Worm (Caenorhabditis elegans) whole organism, L4 larva: ENCODE results near the gene B0554.5.

Experiments used
- T20F7.1 ChIP-seq: fragments of 200-800 bp; sonication (Bioruptor generic); optimal IDR thresholded peaks from 2 replicates; lab custom pipeline; 2018; ENCODE audit warnings: mild to moderate bottlenecking, missing genetic modification characterization, missing compliant biosample characterization
- ama-1 ChIP-seq: fragments of 150-350 bp; optimal IDR thresholded peaks from 2 replicates; lab custom pipeline; 2014; ENCODE audit warnings: inconsistent platforms, mixed read lengths
- ceh-28 ChIP-seq: fragments of 150-350 bp; optimal IDR thresholded peaks from 2 replicates; lab custom pipeline; 2014; ENCODE audit warnings: missing biosample characterization, missing genetic modification reagents, missing genetic modification characterization
- fkh-10 ChIP-seq: fragments of 150-350 bp; optimal IDR thresholded peaks from 2 replicates; lab custom pipeline; 2014; ENCODE audit warnings: missing biosample characterization, missing genetic modification reagents, missing genetic modification characterization
- lin-13 ChIP-seq: fragments of 150-350 bp; optimal IDR thresholded peaks from 2 replicates; lab custom pipeline; 2014; ENCODE audit warnings: missing biosample characterization, missing genetic modification reagents, missing genetic modification characterization
- lsy-2 ChIP-seq, 2 experiments: fragments of 150-350 bp in 1 of 2; sonication (generic microtip) in 1 of 2; optimal IDR thresholded peaks; 2 replicates each; lab custom pipeline; 2014 to 2017; ENCODE audit warnings: missing biosample characterization in 2 of 2, missing genetic modification characterization in 2 of 2
- nhr-11 ChIP-seq: fragments of 150-350 bp; optimal IDR thresholded peaks from 2 replicates; lab custom pipeline; 2014; ENCODE audit warnings: missing biosample characterization, missing genetic modification characterization
- nhr-6 ChIP-seq: fragments of 150-350 bp; optimal IDR thresholded peaks from 2 replicates; lab custom pipeline; 2014; ENCODE audit warnings: missing biosample characterization, missing genetic modification characterization
- pha-4 ChIP-seq, 2 experiments: fragments of 150-350 bp in 1 of 2; fragments of 200-800 bp in 1 of 2; sonication (Bioruptor generic) in 1 of 2; IDR thresholded peaks in 1 of 2; optimal IDR thresholded peaks in 1 of 2; 2 replicates each; pipeline versions ENCODE4 v1.3.6 to Lab custom; 2014 to 2022; ENCODE audit warnings: missing genetic modification characterization in 2 of 2, missing genetic modification reagents in 2 of 2, missing biosample characterization in 1 of 2, missing compliant biosample characterization in 1 of 2
- unc-130 ChIP-seq: sonication (generic microtip); optimal IDR thresholded peaks from 2 replicates; lab custom pipeline; 2016; ENCODE audit warnings: missing genetic modification reagents, missing genetic modification characterization, missing compliant biosample characterization
- unc-62 ChIP-seq, 3 experiments: fragments of 150-350 bp in 1 of 3; sonication (generic microtip); optimal IDR thresholded peaks in 2 of 3; peaks in 1 of 3; 1 replicate in 1 of 3; 2 replicates in 2 of 3; lab custom pipeline; 2014 to 2017; ENCODE audit warnings: missing biosample characterization in 3 of 3, missing genetic modification characterization in 3 of 3, missing genetic modification reagents in 3 of 3, missing genotype in 1 of 3

- no peak for TF ChIP-seq ceh-28 (tag; lab: Kevin White, UChicago)
- TF ChIP-seq lin-13 (GFP tag; lab: Kevin White, UChicago) = no peak
- no peak for TF ChIP-seq nhr-6 (tag; lab: Kevin White, UChicago)
- TF ChIP-seq T20F7.1 (GFP tag; lab: Kevin White, UChicago) = no peak
- TF ChIP-seq fkh-10 (GFP tag; lab: Kevin White, UChicago) = no peak
- no peak for TF ChIP-seq unc-130 (GFP tag; lab: Kevin White, UChicago)
- no peak for TF ChIP-seq pha-4 (GFP tag; IDR thresholded peaks at IDR 0.05; lab: Robert Waterston, UW)
- no peak for TF ChIP-seq pha-4 (tag; optimal IDR thresholded peaks at IDR 0.05; lab: Kevin White, UChicago)
- TF ChIP-seq nhr-11 (tag; lab: Kevin White, UChicago) = no peak
- TF ChIP-seq lsy-2 (tag; optimal IDR thresholded peaks at IDR 0.05; lab: Kevin White, UChicago) = no peak
- no peak for TF ChIP-seq ama-1 (lab: Kevin White, UChicago)
- TF ChIP-seq unc-62 (GFP tag; optimal IDR thresholded peaks at IDR 0.05 in 1 of 2; lab: Kevin White, UChicago) = no peak
- TF ChIP-seq unc-62 (tag; optimal IDR thresholded peaks at IDR 0.05; lab: Kevin White, UChicago) = no peak
These were observed 46.0 kb upstream of the B0554.5 start for ce11 chrV:378231-378630.
